Fruit fly (Drosophila melanogaster) whole organism, embryonic: ENCODE measurements around the gene CG13074.

ENCODE experiments used
- Abd-B ChIP-seq: fragments of 200-800 bp; sonication (Bioruptor generic); optimal IDR thresholded peaks from 2 replicates; lab custom pipeline; 2018; ENCODE audit warnings: missing biosample characterization, mild to moderate bottlenecking, missing genetic modification characterization, moderate library complexity
- Bgb ChIP-seq: fragments of 200-800 bp; sonication (Bioruptor generic); IDR thresholded peaks from 2 replicates; pipeline ENCODE4 v1.3.6; 2022; ENCODE audit warnings: missing biosample characterization, missing genetic modification characterization; ENCODE audit not compliant: partially characterized antibody
- CG11085 ChIP-seq: fragments of 200-800 bp; sonication (Bioruptor generic); IDR thresholded peaks from 2 replicates; pipeline ENCODE4 v1.3.6; 2022; ENCODE audit warnings: missing biosample characterization, missing genetic modification characterization
- CG11456 ChIP-seq: fragments of 200-800 bp; sonication (Bioruptor generic); IDR thresholded peaks from 3 replicates; pipeline ENCODE4 v1.3.6; 2022; ENCODE audit warnings: missing biosample characterization, missing genetic modification characterization
- CG11504 ChIP-seq: fragments of 200-800 bp; sonication (Bioruptor generic); optimal IDR thresholded peaks from 3 replicates; lab custom pipeline; 2019; ENCODE audit warnings: missing biosample characterization, mild to moderate bottlenecking, missing genetic modification characterization, moderate library complexity
- CG11723 ChIP-seq: fragments of 200-800 bp; sonication (Bioruptor generic); optimal IDR thresholded peaks from 2 replicates; lab custom pipeline; 2017; ENCODE audit warnings: missing biosample characterization, mild to moderate bottlenecking, missing genetic modification characterization
- CG12236 ChIP-seq: fragments of 200-800 bp; sonication (Bioruptor generic); optimal IDR thresholded peaks from 2 replicates; lab custom pipeline; 2016; ENCODE audit warnings: missing biosample characterization, missing genetic modification characterization
- CG18476 ChIP-seq: fragments of 200-800 bp; sonication (Bioruptor generic); optimal IDR thresholded peaks from 2 replicates; lab custom pipeline; 2016; ENCODE audit warnings: missing biosample characterization, mild to moderate bottlenecking, missing genetic modification characterization
- CG18599 ChIP-seq: fragments of 200-800 bp; sonication (Bioruptor generic); optimal IDR thresholded peaks from 3 replicates; lab custom pipeline; 2017; ENCODE audit warnings: missing biosample characterization, missing genetic modification characterization, mild to moderate bottlenecking, moderate library complexity, missing genetic modification reagents
- CG2129 ChIP-seq: fragments of 200-800 bp; sonication (Bioruptor generic); IDR thresholded peaks from 2 replicates; pipeline ENCODE4 v1.3.6; 2022; ENCODE audit warnings: missing biosample characterization, missing genetic modification characterization; ENCODE audit not compliant: partially characterized antibody
- CG2678 ChIP-seq: fragments of 200-800 bp; sonication (Bioruptor generic); optimal IDR thresholded peaks from 3 replicates; lab custom pipeline; 2019; ENCODE audit warnings: missing biosample characterization, mild to moderate bottlenecking, missing genetic modification characterization, moderate library complexity
- CG30431 ChIP-seq: fragments of 200-800 bp; sonication (Bioruptor generic); optimal IDR thresholded peaks from 2 replicates; lab custom pipeline; 2017; ENCODE audit warnings: missing biosample characterization, missing genetic modification characterization
- CG3065 ChIP-seq: fragments of 200-800 bp; sonication (Bioruptor generic); optimal IDR thresholded peaks from 2 replicates; lab custom pipeline; 2016; ENCODE audit warnings: missing biosample characterization, missing genetic modification characterization
- CG32532 ChIP-seq: fragments of 200-800 bp; sonication (Bioruptor generic); IDR thresholded peaks from 2 replicates; pipeline ENCODE4 v1.3.6; 2022; ENCODE audit warnings: missing biosample characterization, missing genetic modification characterization
- CG33557 ChIP-seq: fragments of 200-800 bp; sonication (Bioruptor generic); optimal IDR thresholded peaks from 2 replicates; lab custom pipeline; 2019; ENCODE audit warnings: missing biosample characterization, mild to moderate bottlenecking, missing genetic modification characterization, moderate library complexity
- CG3726 ChIP-seq: fragments of 200-800 bp; sonication (Bioruptor generic); IDR thresholded peaks from 3 replicates; pipeline ENCODE4, ENCODE4 v1.3.6; 2022; ENCODE audit warnings: missing biosample characterization, missing genetic modification characterization
- CG3838 ChIP-seq: fragments of 200-800 bp; sonication (Bioruptor generic); optimal IDR thresholded peaks from 3 replicates; lab custom pipeline; 2016; ENCODE audit warnings: missing biosample characterization, missing genetic modification characterization
- CG42726 ChIP-seq: fragments of 200-800 bp; sonication (Bioruptor generic); IDR thresholded peaks from 2 replicates; pipeline ENCODE4 v1.3.6; 2022; ENCODE audit warnings: missing biosample characterization, missing genetic modification characterization; ENCODE audit not compliant: partially characterized antibody
- CG4730 ChIP-seq: fragments of 200-800 bp; sonication (Bioruptor generic); IDR thresholded peaks from 2 replicates; pipeline ENCODE4 v1.3.6; 2022; ENCODE audit warnings: missing biosample characterization, missing genetic modification characterization
- CG6689 ChIP-seq: fragments of 200-800 bp; sonication (Bioruptor generic); IDR thresholded peaks from 2 replicates; pipeline ENCODE4 v1.3.6; 2022; ENCODE audit warnings: missing biosample characterization, missing genetic modification characterization
- CG6854 ChIP-seq: fragments of 200-800 bp; sonication (Bioruptor generic); optimal IDR thresholded peaks from 3 replicates; lab custom pipeline; 2017; ENCODE audit warnings: missing biosample characterization, mild to moderate bottlenecking, missing genetic modification characterization
- CG7357 ChIP-seq: fragments of 200-800 bp; sonication (Bioruptor generic); IDR thresholded peaks from 3 replicates; pipeline ENCODE4 v1.3.6; 2022; ENCODE audit warnings: missing biosample characterization, missing genetic modification characterization
- CG8388 ChIP-seq: fragments of 200-800 bp; sonication (Bioruptor generic); optimal IDR thresholded peaks from 2 replicates; lab custom pipeline; 2019; ENCODE audit warnings: missing biosample characterization, mild to moderate bottlenecking, missing genetic modification characterization, moderate library complexity
- CHES-1-like ChIP-seq: fragments of 200-800 bp; sonication (Bioruptor generic); optimal IDR thresholded peaks from 2 replicates; lab custom pipeline; 2016; ENCODE audit warnings: missing biosample characterization, missing genetic modification characterization
- CkIIα-i1 ChIP-seq: fragments of 200-800 bp; sonication (Bioruptor generic); IDR thresholded peaks from 2 replicates; pipeline ENCODE4 v1.3.6; 2022; ENCODE audit warnings: missing biosample characterization, missing genetic modification characterization
- CrebB ChIP-seq: fragments of 200-800 bp; sonication (Bioruptor generic); optimal IDR thresholded peaks from 3 replicates; lab custom pipeline; 2018; ENCODE audit warnings: missing biosample characterization, mild to moderate bottlenecking, missing genetic modification characterization
- Deaf1 ChIP-seq: fragments of 200-800 bp; optimal IDR thresholded peaks from 3 replicates; lab custom pipeline; 2019; ENCODE audit warnings: missing biosample characterization, mild to moderate bottlenecking, missing genetic modification characterization, moderate library complexity
- Ets65A ChIP-seq: fragments of 200-800 bp; sonication (Bioruptor generic); peaks from one replicate; lab custom pipeline; 2016; ENCODE audit warnings: missing biosample characterization, missing genetic modification characterization
- Ets97D ChIP-seq: fragments of 200-800 bp; sonication (Bioruptor generic); optimal IDR thresholded peaks from 3 replicates; lab custom pipeline; 2016; ENCODE audit warnings: missing biosample characterization, missing genetic modification characterization
- Fer2 ChIP-seq: fragments of 200-800 bp; sonication (Bioruptor generic); optimal IDR thresholded peaks from 2 replicates; lab custom pipeline; 2018; ENCODE audit warnings: missing biosample characterization, mild to moderate bottlenecking, missing genetic modification characterization, moderate library complexity
- GATAe ChIP-seq: fragments of 200-800 bp; sonication (Bioruptor generic); conservative IDR thresholded peaks from 2 replicates; pipeline ENCODE4 v1.3.6; 2022; ENCODE audit warnings: missing biosample characterization, missing genetic modification characterization
- Lhr ChIP-seq: fragments of 200-800 bp; sonication (Bioruptor generic); optimal IDR thresholded peaks from 3 replicates; lab custom pipeline; 2017; ENCODE audit warnings: mild to moderate bottlenecking, missing biosample characterization, missing genetic modification reagents, missing genetic modification characterization
- Lim3 ChIP-seq: fragments of 200-800 bp; sonication (Bioruptor generic); IDR thresholded peaks from 2 replicates; pipeline ENCODE4 v1.3.6; 2022; ENCODE audit warnings: missing biosample characterization, missing genetic modification characterization
- Lpt ChIP-seq: fragments of >200 bp; optimal IDR thresholded peaks from 2 replicates; lab custom pipeline; 2018; ENCODE audit warnings: missing biosample characterization, missing genetic modification characterization
- Med ChIP-seq: fragments of 200-800 bp; sonication (Bioruptor generic); peaks from one replicate; lab custom pipeline; 2016; ENCODE audit warnings: missing biosample characterization, missing genetic modification characterization, mild to moderate bottlenecking, inconsistent platforms, moderate library complexity
- Poxn ChIP-seq: fragments of 200-800 bp; sonication (Bioruptor generic); IDR thresholded peaks from 2 replicates; pipeline ENCODE4 v1.3.6; 2022; ENCODE audit warnings: missing biosample characterization, missing genetic modification characterization
- Taf1 ChIP-seq: fragments of 200-800 bp; sonication (Bioruptor generic); IDR thresholded peaks from 2 replicates; pipeline ENCODE4 v1.3.6; 2022; ENCODE audit warnings: missing biosample characterization, missing genetic modification characterization
- ab ChIP-seq: fragments of 200-800 bp; sonication (Bioruptor generic); optimal IDR thresholded peaks from 2 replicates; lab custom pipeline; 2016; ENCODE audit warnings: missing biosample characterization, missing genetic modification characterization
- ac ChIP-seq: fragments of 200-800 bp; sonication (Bioruptor generic); optimal IDR thresholded peaks from 3 replicates; lab custom pipeline; 2017; ENCODE audit warnings: missing biosample characterization, mild to moderate bottlenecking, missing genetic modification characterization
- ash1 ChIP-seq: fragments of 200-800 bp; sonication (Bioruptor generic); optimal IDR thresholded peaks from 2 replicates; lab custom pipeline; 2018; ENCODE audit warnings: missing biosample characterization, mild to moderate bottlenecking, missing genetic modification characterization
- br ChIP-seq: fragments of >200 bp; optimal IDR thresholded peaks from 2 replicates; lab custom pipeline; 2017
- cas ChIP-seq: fragments of 200-800 bp; sonication (Bioruptor generic); IDR thresholded peaks from 2 replicates; pipeline ENCODE4 v1.3.6; 2022; ENCODE audit warnings: missing biosample characterization, missing genetic modification characterization
- danr ChIP-seq: fragments of 200-800 bp; sonication (Bioruptor generic); IDR thresholded peaks from 2 replicates; pipeline ENCODE4 v1.3.6; 2022; ENCODE audit warnings: missing biosample characterization, missing genetic modification characterization
- dysf ChIP-seq: fragments of 200-800 bp; sonication (Bioruptor generic); IDR thresholded peaks from 3 replicates; pipeline ENCODE4 v1.3.6; 2022; ENCODE audit warnings: missing biosample characterization, missing genetic modification characterization
- gem ChIP-seq: fragments of 200-800 bp; sonication (Bioruptor generic); optimal IDR thresholded peaks from 2 replicates; lab custom pipeline; 2019; ENCODE audit warnings: missing biosample characterization, mild to moderate bottlenecking, missing genetic modification characterization, moderate library complexity
- grau ChIP-seq: fragments of 200-800 bp; optimal IDR thresholded peaks from 3 replicates; lab custom pipeline; 2019; ENCODE audit warnings: missing biosample characterization, mild to moderate bottlenecking, missing genetic modification characterization, moderate library complexity
- ham ChIP-seq: fragments of 200-800 bp; sonication (Bioruptor generic); IDR thresholded peaks from 2 replicates; pipeline ENCODE4 v1.3.6; 2022; ENCODE audit warnings: missing biosample characterization, missing genetic modification characterization
- lmd ChIP-seq: fragments of 200-800 bp; sonication (Bioruptor generic); IDR thresholded peaks from 2 replicates; pipeline ENCODE4 v1.3.6; 2022; ENCODE audit warnings: missing biosample characterization, missing genetic modification characterization
- peb ChIP-seq: fragments of 200-800 bp; sonication (Bioruptor generic); IDR thresholded peaks from 2 replicates; pipeline ENCODE4 v1.3.6; 2022; ENCODE audit warnings: missing biosample characterization, missing genetic modification characterization
- psq ChIP-seq: fragments of 200-800 bp; sonication (Bioruptor generic); optimal IDR thresholded peaks from 2 replicates; lab custom pipeline; 2017; ENCODE audit warnings: missing biosample characterization, missing genetic modification characterization
- sr ChIP-seq: fragments of 200-800 bp; sonication (Bioruptor generic); IDR thresholded peaks from 3 replicates; pipeline ENCODE4 v1.3.6; 2022; ENCODE audit warnings: missing biosample characterization, missing genetic modification characterization

CG13074 gene

dm6 chr3L:16045831-16046336 is 51.4 kb downstream of the CG13074 start (continued):
- TF ChIP-seq CG11085 (GFP tag; lab: Robert Waterston, UW): peak; percentile 81
- peak; percentile 49 for TF ChIP-seq ash1 (GFP tag; lab: Kevin White, UChicago)
- TF ChIP-seq dysf (GFP tag; lab: Robert Waterston, UW): peak; percentile 95
- no peak for TF ChIP-seq Lpt (GFP tag; lab: Kevin White, UChicago)
- peak; percentile 87 for TF ChIP-seq CG4730 (GFP tag; lab: Robert Waterston, UW)
- TF ChIP-seq CHES-1-like (GFP tag; lab: Kevin White, UChicago): peak; percentile 91
- TF ChIP-seq CG3726 (GFP tag; lab: Robert Waterston, UW): peak; percentile 77; the same call in 1 of the 3 replicates
- TF ChIP-seq CG2129 (GFP tag; lab: Robert Waterston, UW): no peak
- TF ChIP-seq Ets65A (GFP tag; lab: Kevin White, UChicago): peak; percentile 95
- TF ChIP-seq Med (GFP tag; lab: Kevin White, UChicago): peak; percentile 97
- peak; percentile 69; the same call in 1 of the 2 replicates for TF ChIP-seq Lim3
- no peak for TF ChIP-seq br
- TF ChIP-seq Ets97D: peak; percentile 47
- TF ChIP-seq ac (GFP tag; lab: Kevin White, UChicago): peak; percentile 60
- TF ChIP-seq CrebB (tag; lab: Kevin White, UChicago): peak; percentile 94
- peak; percentile 63; the same call in 1 of the 2 replicates for TF ChIP-seq GATAe (GFP tag; lab: Robert Waterston, UW)
- peak; percentile 59 for TF ChIP-seq CG3065 (GFP tag; lab: Kevin White, UChicago)
- TF ChIP-seq danr (GFP tag; lab: Robert Waterston, UW): no peak; the same call in none of the 2 replicates
- TF ChIP-seq grau (tag; lab: Kevin White, UChicago): peak; percentile 91
- TF ChIP-seq CG11456 (GFP tag; lab: Robert Waterston, UW): peak; percentile 82
- peak; percentile 55 for TF ChIP-seq Poxn (GFP tag; lab: Robert Waterston, UW)
- TF ChIP-seq Taf1: peak; percentile 84
- TF ChIP-seq Bgb (GFP tag; lab: Robert Waterston, UW): no peak
- peak; percentile 71; the same call in 2 of the 3 replicates for TF ChIP-seq CG7357 (GFP tag; lab: Robert Waterston, UW)
- peak; percentile 87 for TF ChIP-seq Fer2 (tag; lab: Kevin White, UChicago)
- TF ChIP-seq Lhr (GFP tag; lab: Kevin White, UChicago): peak; percentile 67
- peak; percentile 96 for TF ChIP-seq CG8388
- TF ChIP-seq Deaf1: no peak
- peak; percentile 94 for TF ChIP-seq CG6689 (GFP tag; lab: Robert Waterston, UW)
- peak; percentile 86 for TF ChIP-seq CG12236 (GFP tag; lab: Kevin White, UChicago)
- TF ChIP-seq CG6854 (GFP tag; lab: Kevin White, UChicago): peak; percentile 90
- peak; percentile 45; the same call in 1 of the 2 replicates for TF ChIP-seq ham (GFP tag; lab: Robert Waterston, UW)
- peak; percentile 75 for TF ChIP-seq CG30431 (GFP tag; lab: Kevin White, UChicago)
- no peak for TF ChIP-seq CkIIα-i1
- TF ChIP-seq CG11723 (GFP tag; lab: Kevin White, UChicago): peak; percentile 87
- peak; percentile 75 for TF ChIP-seq Abd-B (GFP tag; lab: Kevin White, UChicago)
- TF ChIP-seq sr (GFP tag; lab: Robert Waterston, UW): peak; percentile 47; the same call in 1 of the 3 replicates
- TF ChIP-seq cas (GFP tag; lab: Robert Waterston, UW): peak; percentile 69
- TF ChIP-seq CG2678 (tag; lab: Kevin White, UChicago): peak; percentile 97
- peak; percentile 95 for TF ChIP-seq gem (tag; lab: Kevin White, UChicago)
- TF ChIP-seq CG11504 (tag; lab: Kevin White, UChicago): peak; percentile 92
- TF ChIP-seq CG18476: peak; percentile 93
- TF ChIP-seq peb (GFP tag; lab: Robert Waterston, UW): peak; percentile 81
- TF ChIP-seq CG42726 (GFP tag; lab: Robert Waterston, UW): no peak
- TF ChIP-seq CG18599 (GFP tag; lab: Kevin White, UChicago): peak; percentile 96
- TF ChIP-seq lmd (GFP tag; lab: Robert Waterston, UW): peak; percentile 92
- TF ChIP-seq CG32532 (GFP tag; lab: Robert Waterston, UW): peak; percentile 96
- TF ChIP-seq psq: peak; percentile 63
- peak; percentile 93 for TF ChIP-seq CG33557 (GFP tag; lab: Kevin White, UChicago)
- peak; percentile 77 for TF ChIP-seq ab
- TF ChIP-seq CG3838 (GFP tag; lab: Kevin White, UChicago): peak; percentile 51
